Worm (Caenorhabditis elegans): ENCODE results near the gene C31H1.1.
A peak's percentile ranks its signal among the peaks of the same experiment; 100 is the strongest.

C31H1.1 gene

DNA sequence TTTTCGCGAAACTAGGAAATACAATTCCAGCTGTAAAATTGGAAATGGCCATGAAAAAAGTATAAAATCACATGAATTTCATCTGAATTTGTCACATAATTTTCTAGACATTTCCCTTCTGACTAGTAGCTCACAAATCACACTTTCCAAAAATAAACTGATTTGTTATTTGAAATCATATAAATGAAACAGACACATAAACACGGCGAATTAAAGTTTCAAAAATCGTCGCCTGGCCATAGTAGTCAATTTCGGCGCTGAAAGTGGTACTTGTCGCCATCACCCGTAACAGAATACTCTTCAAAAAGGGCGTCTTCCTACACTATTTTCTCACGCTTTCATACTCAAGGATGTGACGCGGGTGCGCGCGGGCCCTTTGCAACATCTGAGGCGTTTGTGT lies 44.5 kb upstream of the C31H1.1 start:
- TF ChIP-seq nhr-71 (tag; optimal IDR thresholded peaks at IDR 0.05) (peak; percentile 28), pag-3 (tag; optimal IDR thresholded peaks at IDR 0.05; ENCODE audit: borderline replicate concordance, insufficient read depth) (no peak), nhr-77 (tag; optimal IDR thresholded peaks at IDR 0.05) (no peak), ceh-82 (tag; optimal IDR thresholded peaks at IDR 0.05) (no peak), ama-1 (optimal IDR thresholded peaks at IDR 0.05) (no peak), isw-1 (GFP tag; IDR thresholded peaks at IDR 0.05) (no peak), fkh-8 (tag; optimal IDR thresholded peaks at IDR 0.05) (peak; percentile 37), unc-130 (tag; optimal IDR thresholded peaks at IDR 0.05) (no peak), lin-13 (GFP tag; optimal IDR thresholded peaks at IDR 0.05) (no peak), nhr-85 (tag) (peak; percentile 51), blmp-1 (tag; optimal IDR thresholded peaks at IDR 0.05) (no peak), grh-1 (GFP tag; IDR thresholded peaks at IDR 0.05) (no peak)

DNA sequence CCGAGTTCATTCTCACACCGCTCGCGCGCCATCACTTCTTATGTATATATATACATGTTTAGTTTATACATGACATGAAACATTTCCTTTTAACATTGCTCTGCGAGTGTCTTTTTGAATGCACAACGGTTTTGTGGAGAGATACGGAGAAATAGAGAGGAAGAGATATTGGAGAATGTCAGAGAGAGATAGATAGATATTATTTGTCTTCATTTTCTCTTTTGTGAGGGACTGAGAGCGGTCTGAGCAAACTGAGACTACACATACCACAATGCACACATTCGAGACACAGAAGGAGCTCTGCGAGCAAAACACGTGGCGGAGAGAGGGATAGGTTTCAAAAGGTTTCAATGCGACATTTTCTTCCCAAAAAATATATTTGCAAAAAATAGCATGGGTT lies 44.0 kb upstream of the C31H1.1 start:
- TF ChIP-seq unc-98 (GFP tag; IDR thresholded peaks at IDR 0.05), result no peak
- TF ChIP-seq efl-3 (GFP tag; optimal IDR thresholded peaks at IDR 0.05), result no peak
- TF ChIP-seq nhr-77 (tag; optimal IDR thresholded peaks at IDR 0.05), result peak; percentile 80
- no peak for TF ChIP-seq nhr-76 (tag; optimal IDR thresholded peaks at IDR 0.05)
- no peak for TF ChIP-seq hlh-17 (GFP tag; optimal IDR thresholded peaks at IDR 0.05; ENCODE audit: borderline replicate concordance)
- TF ChIP-seq pag-3 (tag; optimal IDR thresholded peaks at IDR 0.05; ENCODE audit: borderline replicate concordance, insufficient read depth), result no peak
- no peak for TF ChIP-seq nhr-85 (tag)
- peak; percentile 11 for TF ChIP-seq C16A3.4 (tag; optimal IDR thresholded peaks at IDR 0.05)
- TF ChIP-seq nhr-90 (tag; optimal IDR thresholded peaks at IDR 0.05; ENCODE audit: poor library complexity), result no peak
- TF ChIP-seq ceh-88 (GFP tag; IDR thresholded peaks at IDR 0.05), result no peak
- no peak for TF ChIP-seq sup-37 (GFP tag; optimal IDR thresholded peaks at IDR 0.05)
- TF ChIP-seq jun-1 (tag; optimal IDR thresholded peaks at IDR 0.05), result no peak
- TF ChIP-seq irx-1 (tag; optimal IDR thresholded peaks at IDR 0.05), result no peak
- TF ChIP-seq aly-2 (tag; optimal IDR thresholded peaks at IDR 0.05), result no peak
- TF ChIP-seq nhr-71 (tag; optimal IDR thresholded peaks at IDR 0.05), result peak; percentile 68
- no peak for TF ChIP-seq nhr-28 (tag; optimal IDR thresholded peaks at IDR 0.05)
- TF ChIP-seq fkh-4 (tag; optimal IDR thresholded peaks at IDR 0.05; ENCODE audit: borderline replicate concordance), result no peak
- no peak for TF ChIP-seq dpl-1 (GFP tag; optimal IDR thresholded peaks at IDR 0.05)
- TF ChIP-seq mef-2 (tag; optimal IDR thresholded peaks at IDR 0.05), result no peak
- TF ChIP-seq lir-3 (tag; optimal IDR thresholded peaks at IDR 0.05; ENCODE audit: poor library complexity), result no peak
- peak; percentile 32 for TF ChIP-seq xbp-1 (tag; optimal IDR thresholded peaks at IDR 0.05)
- no peak for TF ChIP-seq nhr-84 (tag; optimal IDR thresholded peaks at IDR 0.05)
- TF ChIP-seq unc-130 (tag; optimal IDR thresholded peaks at IDR 0.05), result no peak
- peak; percentile 42 for TF ChIP-seq nhr-20 (tag; optimal IDR thresholded peaks at IDR 0.05)
- no peak for TF ChIP-seq zip-4 (GFP tag; optimal IDR thresholded peaks at IDR 0.05)
- no peak for TF ChIP-seq lin-13 (GFP tag; optimal IDR thresholded peaks at IDR 0.05)
- no peak for TF ChIP-seq ama-1 (optimal IDR thresholded peaks at IDR 0.05)
- no peak for TF ChIP-seq ztf-4 (tag; optimal IDR thresholded peaks at IDR 0.05)
- no peak for TF ChIP-seq ets-5 (GFP tag; IDR thresholded peaks at IDR 0.05)
- no peak for TF ChIP-seq lin-35 (GFP tag; optimal IDR thresholded peaks at IDR 0.05)
- no peak for TF ChIP-seq C34B4.2 (tag; optimal IDR thresholded peaks at IDR 0.05)
- no peak for TF ChIP-seq unc-30 (tag; optimal IDR thresholded peaks at IDR 0.05)
- no peak for TF ChIP-seq mab-9 (GFP tag; IDR thresholded peaks at IDR 0.05)
- no peak for TF ChIP-seq tlp-1 (tag; optimal IDR thresholded peaks at IDR 0.05)
- no peak for TF ChIP-seq Y116A8C.19 (tag; optimal IDR thresholded peaks at IDR 0.05; ENCODE audit: borderline replicate concordance)
- peak; percentile 26 for TF ChIP-seq fos-1 (tag; optimal IDR thresholded peaks at IDR 0.05)
- TF ChIP-seq hlh-4 (tag; optimal IDR thresholded peaks at IDR 0.05), result no peak
- TF ChIP-seq sptf-1 (tag; optimal IDR thresholded peaks at IDR 0.05), result no peak
- TF ChIP-seq tbx-2 (tag; optimal IDR thresholded peaks at IDR 0.05), result peak; percentile 70
- TF ChIP-seq ztf-11 (tag; optimal IDR thresholded peaks at IDR 0.05), result no peak
- TF ChIP-seq F16B12.6 (tag; optimal IDR thresholded peaks at IDR 0.05), result no peak
- no peak for TF ChIP-seq grh-1 (GFP tag; IDR thresholded peaks at IDR 0.05)
- no peak for TF ChIP-seq snu-23 (GFP tag; optimal IDR thresholded peaks at IDR 0.05)
- no peak for TF ChIP-seq fkh-8 (tag; optimal IDR thresholded peaks at IDR 0.05)
- TF ChIP-seq zag-1 (tag; optimal IDR thresholded peaks at IDR 0.05), result no peak
- TF ChIP-seq lin-39 (tag; optimal IDR thresholded peaks at IDR 0.05), result no peak
- no peak for TF ChIP-seq unc-86 (tag; optimal IDR thresholded peaks at IDR 0.05)
- no peak for TF ChIP-seq ceh-63 (GFP tag; optimal IDR thresholded peaks at IDR 0.05)

Measured in whole organism, L1 larva.